Fruit fly (Drosophila melanogaster) whole organism, embryonic: ENCODE data around the gene Reepl1.

ENCODE experiments used
- ATbp ChIP-seq: fragments of 200-800 bp; sonication (Bioruptor generic); optimal IDR thresholded peaks from 2 replicates; lab custom pipeline; 2017; ENCODE audit warnings: missing biosample characterization, mild to moderate bottlenecking, missing genetic modification characterization, missing genetic modification reagents
- Bgb ChIP-seq: fragments of 200-800 bp; sonication (Bioruptor generic); IDR thresholded peaks from 2 replicates; pipeline ENCODE4 v1.3.6; 2022; ENCODE audit warnings: missing biosample characterization, missing genetic modification characterization; ENCODE audit not compliant: partially characterized antibody
- CG14014 ChIP-seq: fragments of 200-800 bp; sonication (Bioruptor generic); IDR thresholded peaks from 2 replicates; pipeline ENCODE4 v1.3.6; 2022; ENCODE audit warnings: missing biosample characterization, missing genetic modification characterization
- CG15073 ChIP-seq: fragments of 200-800 bp; sonication (Bioruptor generic); optimal IDR thresholded peaks from 2 replicates; lab custom pipeline; 2016; ENCODE audit warnings: missing biosample characterization, missing genetic modification characterization
- CG1792 ChIP-seq: fragments of 200-800 bp; sonication (Bioruptor generic); optimal IDR thresholded peaks from 2 replicates; lab custom pipeline; 2016; ENCODE audit warnings: missing biosample characterization, missing genetic modification characterization
- CG18476 ChIP-seq: fragments of 200-800 bp; sonication (Bioruptor generic); optimal IDR thresholded peaks from 2 replicates; lab custom pipeline; 2016; ENCODE audit warnings: missing biosample characterization, mild to moderate bottlenecking, missing genetic modification characterization
- CG2678 ChIP-seq: fragments of 200-800 bp; sonication (Bioruptor generic); optimal IDR thresholded peaks from 3 replicates; lab custom pipeline; 2019; ENCODE audit warnings: missing biosample characterization, mild to moderate bottlenecking, missing genetic modification characterization, moderate library complexity
- CG31388 ChIP-seq: fragments of 200-800 bp; sonication (Bioruptor generic); optimal IDR thresholded peaks from 2 replicates; lab custom pipeline; 2016; ENCODE audit warnings: missing biosample characterization, missing genetic modification characterization
- CG33557 ChIP-seq: fragments of 200-800 bp; sonication (Bioruptor generic); optimal IDR thresholded peaks from 2 replicates; lab custom pipeline; 2019; ENCODE audit warnings: missing biosample characterization, mild to moderate bottlenecking, missing genetic modification characterization, moderate library complexity
- CG4820 ChIP-seq: fragments of 200-800 bp; sonication (Bioruptor generic); optimal IDR thresholded peaks from 3 replicates; lab custom pipeline; 2016; ENCODE audit warnings: missing biosample characterization, missing genetic modification characterization
- CG5180 ChIP-seq: fragments of 200-800 bp; sonication (Bioruptor generic); optimal IDR thresholded peaks from 3 replicates; lab custom pipeline; 2017; ENCODE audit warnings: missing biosample characterization, missing genetic modification characterization, mild to moderate bottlenecking, moderate library complexity, missing genetic modification reagents
- CG7357 ChIP-seq: fragments of 200-800 bp; sonication (Bioruptor generic); IDR thresholded peaks from 3 replicates; pipeline ENCODE4 v1.3.6; 2022; ENCODE audit warnings: missing biosample characterization, missing genetic modification characterization
- CG7786 ChIP-seq: fragments of 200-800 bp; sonication (Bioruptor generic); optimal IDR thresholded peaks from 2 replicates; lab custom pipeline; 2016; ENCODE audit warnings: missing biosample characterization, missing genetic modification characterization
- CG8359 ChIP-seq: fragments of 200-800 bp; sonication (Bioruptor generic); optimal IDR thresholded peaks from 2 replicates; lab custom pipeline; 2017; ENCODE audit warnings: missing biosample characterization, mild to moderate bottlenecking, missing genetic modification characterization, borderline replicate concordance
- CG8765 ChIP-seq: fragments of 200-800 bp; sonication (Bioruptor generic); IDR thresholded peaks from 2 replicates; pipeline ENCODE4 v1.3.6; 2022; ENCODE audit warnings: missing biosample characterization, missing genetic modification characterization
- CG9817 ChIP-seq: fragments of 200-800 bp; sonication (Bioruptor generic); optimal IDR thresholded peaks from 2 replicates; lab custom pipeline; 2018; ENCODE audit warnings: missing biosample characterization, mild to moderate bottlenecking, missing genetic modification characterization, moderate library complexity
- CHES-1-like ChIP-seq: fragments of 200-800 bp; sonication (Bioruptor generic); optimal IDR thresholded peaks from 2 replicates; lab custom pipeline; 2016; ENCODE audit warnings: missing biosample characterization, missing genetic modification characterization
- CTCF ChIP-seq: fragments of 200-800 bp; sonication (Bioruptor generic); optimal IDR thresholded peaks from 2 replicates; lab custom pipeline; 2017; ENCODE audit warnings: missing biosample characterization, mild to moderate bottlenecking, missing genetic modification characterization, moderate library complexity
- CkIIα-i1 ChIP-seq: fragments of 200-800 bp; sonication (Bioruptor generic); IDR thresholded peaks from 2 replicates; pipeline ENCODE4 v1.3.6; 2022; ENCODE audit warnings: missing biosample characterization, missing genetic modification characterization
- CoRest ChIP-seq: fragments of 200-800 bp; sonication (Bioruptor generic); optimal IDR thresholded peaks from 3 replicates; lab custom pipeline; 2018; ENCODE audit warnings: missing biosample characterization, mild to moderate bottlenecking, missing genetic modification characterization, moderate library complexity
- Dip2 ChIP-seq: fragments of 200-800 bp; sonication (Bioruptor generic); IDR thresholded peaks from 2 replicates; pipeline ENCODE4 v1.3.6; 2022; ENCODE audit warnings: missing biosample characterization, missing genetic modification characterization
- Drgx ChIP-seq: fragments of 200-800 bp; sonication (Bioruptor generic); IDR thresholded peaks from 2 replicates; pipeline ENCODE4 v1.3.6; 2022; ENCODE audit warnings: missing biosample characterization, missing genetic modification characterization
- Fer2 ChIP-seq: fragments of 200-800 bp; sonication (Bioruptor generic); optimal IDR thresholded peaks from 2 replicates; lab custom pipeline; 2018; ENCODE audit warnings: missing biosample characterization, mild to moderate bottlenecking, missing genetic modification characterization, moderate library complexity
- HLHmδ ChIP-seq: fragments of 200-800 bp; sonication (Bioruptor generic); optimal IDR thresholded peaks from 2 replicates; lab custom pipeline; 2018; ENCODE audit warnings: missing biosample characterization, mild to moderate bottlenecking, missing genetic modification characterization, moderate library complexity
- Hand ChIP-seq: fragments of 200-800 bp; sonication (Bioruptor generic); optimal IDR thresholded peaks from 2 replicates; lab custom pipeline; 2017; ENCODE audit warnings: mild to moderate bottlenecking, missing biosample characterization, missing genetic modification reagents, missing genetic modification characterization
- Hr78 ChIP-seq, 2 experiments: fragments of 200-800 bp in 1 of 2; fragments of >200 bp in 1 of 2; sonication (Bioruptor generic) in 1 of 2; optimal IDR thresholded peaks; 2 replicates each; lab custom pipeline; 2017 to 2019; ENCODE audit warnings: missing biosample characterization in 2 of 2, missing genetic modification characterization in 2 of 2, mild to moderate bottlenecking in 1 of 2, moderate library complexity in 1 of 2
- Med ChIP-seq: fragments of 200-800 bp; sonication (Bioruptor generic); peaks from one replicate; lab custom pipeline; 2016; ENCODE audit warnings: missing biosample characterization, missing genetic modification characterization, mild to moderate bottlenecking, inconsistent platforms, moderate library complexity
- Six4 ChIP-seq: fragments of 200-800 bp; sonication (Bioruptor generic); optimal IDR thresholded peaks from 2 replicates; lab custom pipeline; 2016; ENCODE audit warnings: missing biosample characterization, missing genetic modification characterization
- TFAM ChIP-seq: fragments of 200-800 bp; sonication (Bioruptor generic); optimal IDR thresholded peaks from 2 replicates; lab custom pipeline; 2017; ENCODE audit warnings: missing biosample characterization, missing genetic modification characterization, inconsistent platforms
- Trl ChIP-seq, 3 experiments: fragments of >200 bp in 2 of 3; fragments of 200-800 bp in 1 of 3; sonication (Bioruptor generic) in 1 of 3; optimal IDR thresholded peaks; 2 replicates in 1 of 3; 3 replicates in 2 of 3; lab custom pipeline; 2016 to 2017; ENCODE audit warnings: missing biosample characterization in 1 of 3, missing genetic modification characterization in 1 of 3
- ac ChIP-seq: fragments of 200-800 bp; sonication (Bioruptor generic); optimal IDR thresholded peaks from 3 replicates; lab custom pipeline; 2017; ENCODE audit warnings: missing biosample characterization, mild to moderate bottlenecking, missing genetic modification characterization
- aop ChIP-seq: fragments of 200-800 bp; sonication (Bioruptor generic); IDR thresholded peaks from 2 replicates; pipeline ENCODE4 v1.3.6; 2022; ENCODE audit warnings: missing biosample characterization, missing genetic modification characterization
- bsh ChIP-seq, 2 experiments: fragments of 200-800 bp; sonication (Bioruptor generic); optimal IDR thresholded peaks; 2 replicates each; lab custom pipeline; 2017 to 2018; ENCODE audit warnings: mild to moderate bottlenecking in 2 of 2, missing biosample characterization in 2 of 2, missing genetic modification characterization in 2 of 2, moderate library complexity in 1 of 2
- caup ChIP-seq: fragments of 200-800 bp; sonication (Bioruptor generic); optimal IDR thresholded peaks from 3 replicates; lab custom pipeline; 2017; ENCODE audit warnings: missing biosample characterization, mild to moderate bottlenecking, missing genetic modification characterization, moderate library complexity; ENCODE audit not compliant: severe bottlenecking
- crol ChIP-seq: fragments of 200-800 bp; sonication (Bioruptor generic); IDR thresholded peaks from 2 replicates; pipeline ENCODE4 v1.3.6; 2022; ENCODE audit warnings: missing biosample characterization, missing genetic modification characterization
- cwo ChIP-seq: fragments of 200-800 bp; sonication (Bioruptor generic); optimal IDR thresholded peaks from 3 replicates; lab custom pipeline; 2017; ENCODE audit warnings: missing biosample characterization, missing genetic modification characterization, mild to moderate bottlenecking, moderate library complexity, missing genetic modification reagents
- ems ChIP-seq: fragments of 200-800 bp; sonication (Bioruptor generic); optimal IDR thresholded peaks from 3 replicates; lab custom pipeline; 2016; ENCODE audit warnings: missing biosample characterization, missing genetic modification characterization
- gce ChIP-seq: fragments of 200-800 bp; sonication (Bioruptor generic); IDR thresholded peaks from 3 replicates; pipeline ENCODE4 v1.3.6; 2022; ENCODE audit warnings: missing biosample characterization, missing genetic modification characterization
- gsb ChIP-seq: fragments of 200-800 bp; sonication (Bioruptor generic); IDR thresholded peaks from 2 replicates; pipeline ENCODE4 v1.3.6; 2022; ENCODE audit warnings: missing biosample characterization, missing genetic modification characterization
- inv ChIP-seq: fragments of 200-800 bp; sonication (Bioruptor generic); IDR thresholded peaks from 2 replicates; pipeline ENCODE4 v1.3.6; 2022; ENCODE audit warnings: missing biosample characterization, missing genetic modification characterization; ENCODE audit not compliant: partially characterized antibody
- lov ChIP-seq, 2 experiments: fragments of 200-800 bp in 1 of 2; fragments of >200 bp in 1 of 2; sonication (Bioruptor generic) in 1 of 2; IDR thresholded peaks in 1 of 2; optimal IDR thresholded peaks in 1 of 2; 2 replicates in 1 of 2; 3 replicates in 1 of 2; pipeline versions ENCODE4 v1.3.6 to Lab custom; 2017 to 2022; ENCODE audit warnings: missing biosample characterization in 1 of 2, missing genetic modification characterization in 1 of 2
- mirr ChIP-seq: fragments of 200-800 bp; sonication (Bioruptor generic); optimal IDR thresholded peaks from 3 replicates; lab custom pipeline; 2018; ENCODE audit warnings: missing biosample characterization, mild to moderate bottlenecking, missing genetic modification characterization
- nmo ChIP-seq: fragments of 200-800 bp; sonication (Bioruptor generic); optimal IDR thresholded peaks from 2 replicates; lab custom pipeline; 2018; ENCODE audit warnings: missing biosample characterization, mild to moderate bottlenecking, missing genetic modification characterization, moderate library complexity
- scrt ChIP-seq: fragments of 200-800 bp; sonication (Bioruptor generic); optimal IDR thresholded peaks from 2 replicates; lab custom pipeline; 2018; ENCODE audit warnings: missing biosample characterization, mild to moderate bottlenecking, missing genetic modification characterization, moderate library complexity
- seq ChIP-seq: fragments of 200-800 bp; sonication (Bioruptor generic); IDR thresholded peaks from 2 replicates; pipeline ENCODE4 v1.3.6; 2022; ENCODE audit warnings: missing biosample characterization, missing genetic modification characterization
- so ChIP-seq: fragments of 200-800 bp; sonication (Bioruptor generic); IDR thresholded peaks from 3 replicates; pipeline ENCODE4 v1.3.6; 2022; ENCODE audit warnings: missing biosample characterization, missing genetic modification characterization
- tx ChIP-seq: fragments of 200-800 bp; sonication (Bioruptor generic); optimal IDR thresholded peaks from 2 replicates; lab custom pipeline; 2016; ENCODE audit warnings: missing biosample characterization, missing genetic modification characterization
- wdn ChIP-seq: fragments of 200-800 bp; sonication (Bioruptor generic); IDR thresholded peaks from 2 replicates; pipeline ENCODE4 v1.3.6; 2022; ENCODE audit warnings: missing biosample characterization, missing genetic modification characterization

Reepl1 gene

DNA sequence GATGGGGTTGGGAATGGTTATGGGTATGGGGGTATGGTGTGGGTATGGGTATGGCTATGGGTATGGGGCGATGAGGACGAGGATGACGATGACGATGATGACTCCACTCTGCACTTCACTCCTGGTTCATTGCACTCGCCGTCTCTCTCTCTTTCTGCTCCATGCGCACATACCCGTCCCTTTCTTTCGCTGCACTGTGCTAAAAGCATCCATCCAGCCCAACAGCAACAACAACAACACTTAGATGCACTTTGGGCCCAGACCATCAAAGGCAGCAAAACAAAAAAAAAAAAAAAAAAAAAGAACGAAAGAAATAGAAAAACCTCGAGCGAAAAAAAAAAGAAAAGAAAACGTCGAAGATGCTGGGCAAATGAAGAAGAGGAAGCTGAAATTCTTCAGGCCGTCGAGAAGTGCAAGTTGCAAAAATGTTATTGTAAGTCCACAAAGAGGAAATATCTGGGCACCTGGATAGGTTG, 27.5 kb upstream of the Reepl1 start:
- no peak for TF ChIP-seq nmo (GFP tag; lab: Kevin White, UChicago)
- peak in 1 of 2 experiments; percentile 56 for TF ChIP-seq bsh (GFP tag; optimal IDR thresholded peaks at IDR 0.05; lab: Kevin White, UChicago)
- peak; percentile 7; the same call in 1 of the 2 replicates for TF ChIP-seq Drgx

- no peak for TF ChIP-seq mirr (GFP tag; lab: Kevin White, UChicago)
- TF ChIP-seq CG31388 (GFP tag; lab: Kevin White, UChicago): no peak
- TF ChIP-seq CG33557 (GFP tag; lab: Kevin White, UChicago): no peak
- TF ChIP-seq ems: no peak
- TF ChIP-seq so (GFP tag; lab: Robert Waterston, UW): no peak
- TF ChIP-seq CG1792 (GFP tag; lab: Kevin White, UChicago): no peak
- no peak for TF ChIP-seq Trl (optimal IDR thresholded peaks at IDR 0.05; lab: Kevin White, UChicago)
- no peak for TF ChIP-seq Trl (GFP tag; optimal IDR thresholded peaks at IDR 0.05; lab: Kevin White, UChicago)
- TF ChIP-seq CTCF (GFP tag; lab: Kevin White, UChicago): no peak
- TF ChIP-seq Hr78 (GFP tag; optimal IDR thresholded peaks at IDR 0.05; lab: Kevin White, UChicago): no peak
- peak; percentile 38 for TF ChIP-seq Med (GFP tag; lab: Kevin White, UChicago)
- no peak for TF ChIP-seq CG2678 (tag; lab: Kevin White, UChicago)
- TF ChIP-seq CkIIα-i1 (GFP tag; lab: Robert Waterston, UW): no peak
- TF ChIP-seq CG9817: no peak
- TF ChIP-seq CG7786 (GFP tag; lab: Kevin White, UChicago): no peak
- TF ChIP-seq crol (GFP tag; lab: Robert Waterston, UW): peak; percentile 52
- TF ChIP-seq inv: no peak
- no peak for TF ChIP-seq CG14014
- no peak for TF ChIP-seq CG4820 (GFP tag; lab: Kevin White, UChicago)
- no peak for TF ChIP-seq lov (optimal IDR thresholded peaks at IDR 0.05; lab: Kevin White, UChicago)
- TF ChIP-seq lov (GFP tag; IDR thresholded peaks at IDR 0.05; lab: Robert Waterston, UW): no peak
- TF ChIP-seq Fer2 (tag; lab: Kevin White, UChicago): no peak
- TF ChIP-seq Six4 (GFP tag; lab: Kevin White, UChicago): no peak
- no peak for TF ChIP-seq HLHmδ (GFP tag; lab: Kevin White, UChicago)
- TF ChIP-seq aop: no peak
- no peak for TF ChIP-seq Bgb (GFP tag; lab: Robert Waterston, UW)
- TF ChIP-seq tx (GFP tag; lab: Kevin White, UChicago): no peak
- TF ChIP-seq ac (GFP tag; lab: Kevin White, UChicago): no peak
- TF ChIP-seq CG8359 (GFP tag; lab: Kevin White, UChicago): peak; percentile 97
- TF ChIP-seq CG18476: no peak
- TF ChIP-seq Hand: no peak
- TF ChIP-seq gce: no peak
- TF ChIP-seq TFAM: no peak
- TF ChIP-seq ATbp (GFP tag; lab: Kevin White, UChicago): no peak
- TF ChIP-seq CG7357 (GFP tag; lab: Robert Waterston, UW): no peak
- TF ChIP-seq caup (GFP tag; lab: Kevin White, UChicago): no peak
- TF ChIP-seq CoRest: no peak
- TF ChIP-seq cwo (GFP tag; lab: Kevin White, UChicago): peak; percentile 69
- TF ChIP-seq CG5180 (GFP tag; lab: Kevin White, UChicago): no peak
- no peak for TF ChIP-seq CG15073 (GFP tag; lab: Kevin White, UChicago)
- no peak for TF ChIP-seq scrt (GFP tag; lab: Kevin White, UChicago)
- TF ChIP-seq seq: no peak
- TF ChIP-seq CHES-1-like: no peak
- no peak for TF ChIP-seq wdn (GFP tag; lab: Robert Waterston, UW)
- no peak for TF ChIP-seq CG8765 (GFP tag; lab: Robert Waterston, UW)
- TF ChIP-seq gsb (GFP tag; lab: Robert Waterston, UW): no peak
- TF ChIP-seq Dip2: no peak
These were observed 25.6 kb upstream of the Reepl1 start for dm6 chrX:11546941-11547340.
